Fruit fly (Drosophila melanogaster) whole organism, embryonic: ENCODE data around the gene CG31743.

Experiments
- Abd-B ChIP-seq: fragments of 200-800 bp; sonication (Bioruptor generic); optimal IDR thresholded peaks from 2 replicates; lab custom pipeline; 2018; ENCODE audit warnings: missing biosample characterization, mild to moderate bottlenecking, missing genetic modification characterization, moderate library complexity
- Asciz ChIP-seq: fragments of 200-800 bp; sonication (Bioruptor generic); optimal IDR thresholded peaks from 2 replicates; lab custom pipeline; 2017; ENCODE audit warnings: missing biosample characterization, mild to moderate bottlenecking, missing genetic modification characterization, missing genetic modification reagents
- CG15514 ChIP-seq: fragments of 200-800 bp; sonication (Bioruptor generic); optimal IDR thresholded peaks from 3 replicates; lab custom pipeline; 2017; ENCODE audit warnings: missing biosample characterization, missing genetic modification characterization, mild to moderate bottlenecking, moderate library complexity, missing genetic modification reagents
- CG17568 ChIP-seq: fragments of 200-800 bp; sonication (Bioruptor generic); optimal IDR thresholded peaks from 2 replicates; lab custom pipeline; 2018; ENCODE audit warnings: missing biosample characterization, mild to moderate bottlenecking, missing genetic modification characterization, moderate library complexity
- CG17912 ChIP-seq: fragments of 200-800 bp; sonication (Bioruptor generic); optimal IDR thresholded peaks from 2 replicates; lab custom pipeline; 2018; ENCODE audit warnings: missing biosample characterization, mild to moderate bottlenecking, missing genetic modification characterization
- CG18599 ChIP-seq: fragments of 200-800 bp; sonication (Bioruptor generic); optimal IDR thresholded peaks from 3 replicates; lab custom pipeline; 2017; ENCODE audit warnings: missing biosample characterization, missing genetic modification characterization, mild to moderate bottlenecking, moderate library complexity, missing genetic modification reagents
- CG2120 ChIP-seq: fragments of 200-800 bp; sonication (Bioruptor generic); optimal IDR thresholded peaks from 3 replicates; lab custom pipeline; 2016; ENCODE audit warnings: missing biosample characterization, missing genetic modification characterization
- CG3281 ChIP-seq: fragments of 200-800 bp; sonication (Bioruptor generic); optimal IDR thresholded peaks from 3 replicates; lab custom pipeline; 2017; ENCODE audit warnings: missing biosample characterization, mild to moderate bottlenecking, missing genetic modification characterization
- CG34376 ChIP-seq: fragments of 200-800 bp; sonication (Bioruptor generic); optimal IDR thresholded peaks from 2 replicates; lab custom pipeline; 2018; ENCODE audit warnings: missing biosample characterization, mild to moderate bottlenecking, missing genetic modification characterization
- CG6654 ChIP-seq: fragments of 200-800 bp; sonication (Bioruptor generic); optimal IDR thresholded peaks from 2 replicates; lab custom pipeline; 2017; ENCODE audit warnings: missing biosample characterization, mild to moderate bottlenecking, missing genetic modification characterization
- CG6791 ChIP-seq: fragments of 200-800 bp; sonication (Bioruptor generic); IDR thresholded peaks from 3 replicates; pipeline ENCODE4 v1.3.6; 2022; ENCODE audit warnings: missing biosample characterization, missing genetic modification characterization; ENCODE audit not compliant: partially characterized antibody
- CG6854 ChIP-seq: fragments of 200-800 bp; sonication (Bioruptor generic); optimal IDR thresholded peaks from 3 replicates; lab custom pipeline; 2017; ENCODE audit warnings: missing biosample characterization, mild to moderate bottlenecking, missing genetic modification characterization
- CG7556 ChIP-seq: fragments of 200-800 bp; sonication (Bioruptor generic); optimal IDR thresholded peaks from 2 replicates; lab custom pipeline; 2017; ENCODE audit warnings: missing biosample characterization, mild to moderate bottlenecking, missing genetic modification characterization
- CG8281 ChIP-seq: fragments of 200-800 bp; sonication (Bioruptor generic); optimal IDR thresholded peaks from 2 replicates; lab custom pipeline; 2018; ENCODE audit warnings: missing biosample characterization, mild to moderate bottlenecking, missing genetic modification characterization, moderate library complexity
- CG9797 ChIP-seq: fragments of 200-800 bp; sonication (Bioruptor generic); optimal IDR thresholded peaks from 3 replicates; lab custom pipeline; 2018; ENCODE audit warnings: missing biosample characterization, mild to moderate bottlenecking, missing genetic modification characterization
- CrebB ChIP-seq: fragments of 200-800 bp; sonication (Bioruptor generic); optimal IDR thresholded peaks from 3 replicates; lab custom pipeline; 2018; ENCODE audit warnings: missing biosample characterization, mild to moderate bottlenecking, missing genetic modification characterization
- Dbx ChIP-seq: fragments of 200-800 bp; sonication (Bioruptor generic); IDR thresholded peaks from 3 replicates; pipeline ENCODE4 v1.3.6; 2022; ENCODE audit warnings: missing biosample characterization, missing genetic modification characterization
- Dp ChIP-seq: fragments of 200-800 bp; sonication (Bioruptor generic); optimal IDR thresholded peaks from 2 replicates; lab custom pipeline; 2018; ENCODE audit warnings: missing biosample characterization, mild to moderate bottlenecking, missing genetic modification characterization, moderate library complexity
- E2f1 ChIP-seq: fragments of 200-800 bp; sonication (Bioruptor generic); IDR thresholded peaks from 2 replicates; pipeline ENCODE4 v1.3.6; 2022; ENCODE audit warnings: missing biosample characterization, missing genetic modification characterization
- E2f2 ChIP-seq: fragments of 200-800 bp; sonication (Bioruptor generic); IDR thresholded peaks from 2 replicates; pipeline ENCODE4 v1.3.6; 2022; ENCODE audit warnings: missing biosample characterization, missing genetic modification characterization
- Ets65A ChIP-seq: fragments of 200-800 bp; sonication (Bioruptor generic); peaks from one replicate; lab custom pipeline; 2016; ENCODE audit warnings: missing biosample characterization, missing genetic modification characterization
- GATAe ChIP-seq: fragments of 200-800 bp; sonication (Bioruptor generic); conservative IDR thresholded peaks from 2 replicates; pipeline ENCODE4 v1.3.6; 2022; ENCODE audit warnings: missing biosample characterization, missing genetic modification characterization
- Gsc ChIP-seq: fragments of 200-800 bp; sonication (Bioruptor generic); IDR thresholded peaks from 2 replicates; pipeline ENCODE4 v1.3.6; 2022; ENCODE audit warnings: missing biosample characterization, missing genetic modification characterization
- H2.0 ChIP-seq: fragments of 200-800 bp; sonication (Bioruptor generic); IDR thresholded peaks from 2 replicates; pipeline ENCODE4 v1.3.6; 2022; ENCODE audit warnings: missing biosample characterization, missing genetic modification characterization
- HmgZ ChIP-seq: fragments of 200-800 bp; sonication (Bioruptor generic); optimal IDR thresholded peaks from 2 replicates; lab custom pipeline; 2018; ENCODE audit warnings: missing biosample characterization, mild to moderate bottlenecking, missing genetic modification characterization
- Hr3 ChIP-seq: fragments of 200-800 bp; sonication (Bioruptor generic); optimal IDR thresholded peaks from 3 replicates; lab custom pipeline; 2016; ENCODE audit warnings: missing biosample characterization, missing genetic modification characterization
- MBD-R2 ChIP-seq: fragments of 200-800 bp; sonication (Bioruptor generic); IDR thresholded peaks from 2 replicates; pipeline ENCODE4 v1.3.6; 2022; ENCODE audit warnings: missing biosample characterization, missing genetic modification characterization
- Meics ChIP-seq: fragments of 200-800 bp; sonication (Bioruptor generic); optimal IDR thresholded peaks from 2 replicates; lab custom pipeline; 2017; ENCODE audit warnings: missing biosample characterization, mild to moderate bottlenecking, missing genetic modification characterization
- NC2β ChIP-seq: fragments of 200-800 bp; sonication (Bioruptor generic); optimal IDR thresholded peaks from 2 replicates; lab custom pipeline; 2016; ENCODE audit warnings: missing biosample characterization, missing genetic modification characterization
- Ptx1 ChIP-seq: fragments of 200-800 bp; sonication (Bioruptor generic); IDR thresholded peaks from 2 replicates; pipeline ENCODE4 v1.3.6; 2022; ENCODE audit warnings: missing biosample characterization, missing genetic modification characterization
- Six4 ChIP-seq: fragments of 200-800 bp; sonication (Bioruptor generic); optimal IDR thresholded peaks from 2 replicates; lab custom pipeline; 2016; ENCODE audit warnings: missing biosample characterization, missing genetic modification characterization
- Ssrp ChIP-seq: fragments of 200-800 bp; sonication (Bioruptor generic); optimal IDR thresholded peaks from 2 replicates; lab custom pipeline; 2018; ENCODE audit warnings: missing biosample characterization, mild to moderate bottlenecking, missing genetic modification characterization, moderate library complexity
- ato ChIP-seq: fragments of 200-800 bp; sonication (Bioruptor generic); IDR thresholded peaks from 2 replicates; pipeline ENCODE4 v1.3.6; 2022; ENCODE audit warnings: missing biosample characterization, missing genetic modification characterization; ENCODE audit not compliant: partially characterized antibody
- chinmo ChIP-seq: fragments of 200-800 bp; sonication (Bioruptor generic); IDR thresholded peaks from 4 replicates; pipeline ENCODE4 v1.3.6; 2022; ENCODE audit warnings: missing biosample characterization, missing genetic modification characterization; ENCODE audit not compliant: partially characterized antibody
- crp ChIP-seq, 2 experiments: fragments of 200-800 bp; sonication (Bioruptor generic); optimal IDR thresholded peaks; 2 replicates in 1 of 2; 3 replicates in 1 of 2; lab custom pipeline; 2017; ENCODE audit warnings: missing biosample characterization in 2 of 2, missing genetic modification characterization in 2 of 2, mild to moderate bottlenecking in 1 of 2, moderate library complexity in 1 of 2
- dati ChIP-seq: fragments of 200-800 bp; sonication (Bioruptor generic); IDR thresholded peaks from 2 replicates; pipeline ENCODE4 v1.3.6; 2022; ENCODE audit warnings: missing biosample characterization, missing genetic modification characterization
- dysf ChIP-seq: fragments of 200-800 bp; sonication (Bioruptor generic); IDR thresholded peaks from 3 replicates; pipeline ENCODE4 v1.3.6; 2022; ENCODE audit warnings: missing biosample characterization, missing genetic modification characterization
- exex ChIP-seq: fragments of 200-800 bp; sonication (Bioruptor generic); optimal IDR thresholded peaks from 4 replicates; lab custom pipeline; 2018; ENCODE audit warnings: missing biosample characterization, mild to moderate bottlenecking, missing genetic modification characterization, moderate library complexity
- fd3F ChIP-seq: fragments of 200-800 bp; sonication (Bioruptor generic); optimal IDR thresholded peaks from 2 replicates; lab custom pipeline; 2018; ENCODE audit warnings: missing biosample characterization, mild to moderate bottlenecking, missing genetic modification characterization, moderate library complexity
- gem ChIP-seq: fragments of 200-800 bp; sonication (Bioruptor generic); optimal IDR thresholded peaks from 2 replicates; lab custom pipeline; 2019; ENCODE audit warnings: missing biosample characterization, mild to moderate bottlenecking, missing genetic modification characterization, moderate library complexity
- gfzf ChIP-seq: fragments of 200-800 bp; sonication (Bioruptor generic); optimal IDR thresholded peaks from 2 replicates; lab custom pipeline; 2016; ENCODE audit warnings: missing biosample characterization, mild to moderate bottlenecking, missing genetic modification characterization, moderate library complexity
- h ChIP-seq: fragments of >200 bp; optimal IDR thresholded peaks from 2 replicates; lab custom pipeline; 2017
- hb ChIP-seq: fragments of 200-800 bp; sonication (Bioruptor generic); IDR thresholded peaks from 3 replicates; pipeline ENCODE4 v1.3.6; 2022; ENCODE audit warnings: missing biosample characterization, missing genetic modification characterization; ENCODE audit not compliant: partially characterized antibody
- lab ChIP-seq: fragments of 200-800 bp; sonication (Bioruptor generic); optimal IDR thresholded peaks from 3 replicates; lab custom pipeline; 2017; ENCODE audit warnings: missing biosample characterization, missing genetic modification characterization, mild to moderate bottlenecking, moderate library complexity, missing genetic modification reagents
- pzg ChIP-seq: fragments of 200-800 bp; sonication (Bioruptor generic); optimal IDR thresholded peaks from 3 replicates; lab custom pipeline; 2018; ENCODE audit warnings: missing biosample characterization, mild to moderate bottlenecking, missing genetic modification characterization, moderate library complexity
- ranshi ChIP-seq: fragments of 200-800 bp; sonication (Bioruptor generic); IDR thresholded peaks from 2 replicates; pipeline ENCODE4 v1.3.6; 2022; ENCODE audit warnings: missing biosample characterization, missing genetic modification characterization
- slbo ChIP-seq: fragments of 200-800 bp; sonication (Bioruptor generic); IDR thresholded peaks from 2 replicates; pipeline ENCODE4 v1.3.6; 2022; ENCODE audit warnings: missing biosample characterization, missing genetic modification characterization
- stwl ChIP-seq: fragments of 200-800 bp; sonication (Bioruptor generic); optimal IDR thresholded peaks from 3 replicates; lab custom pipeline; 2018; ENCODE audit warnings: missing biosample characterization, mild to moderate bottlenecking, missing genetic modification characterization, moderate library complexity
- trh ChIP-seq: fragments of 200-800 bp; sonication (Bioruptor generic); optimal IDR thresholded peaks from 2 replicates; lab custom pipeline; 2016; ENCODE audit warnings: missing biosample characterization, missing genetic modification characterization
- usp ChIP-seq: fragments of >200 bp; optimal IDR thresholded peaks from 2 replicates; lab custom pipeline; 2017; ENCODE audit warnings: missing biosample characterization, missing genetic modification characterization

CG31743 gene

dm6 chr2L:16909290-16909689 is 30.0 kb downstream of the CG31743 start:
- TF ChIP-seq Hr3 (GFP tag; lab: Kevin White, UChicago) (no peak), dysf (GFP tag; lab: Robert Waterston, UW) (no peak), Abd-B (GFP tag; lab: Kevin White, UChicago) (no peak), gem (no peak), chinmo (GFP tag; lab: Robert Waterston, UW) (no peak), E2f1 (GFP tag; lab: Robert Waterston, UW) (no peak), Six4 (no peak)

DNA sequence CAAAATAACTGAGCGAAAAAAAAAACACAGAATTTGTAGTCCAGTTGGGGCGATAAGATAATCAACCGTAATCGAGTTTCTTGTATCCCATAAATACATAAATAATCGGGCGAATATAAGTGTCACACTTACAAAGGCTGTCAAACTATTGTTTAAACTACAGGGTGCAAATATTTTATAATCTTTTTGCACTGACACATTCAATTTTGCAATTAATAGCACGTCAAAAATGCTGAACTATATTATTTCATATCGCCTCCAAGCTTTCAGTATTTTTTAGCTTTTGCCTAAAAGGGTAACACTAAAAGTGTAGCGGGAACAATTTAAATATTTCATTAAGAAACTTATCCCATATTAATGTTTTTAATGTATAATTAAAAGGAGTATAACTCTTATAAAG is 30.9 kb downstream of the CG31743 start, which contains the start of gene ApepP:
ApepP (minus strand) TSS at position 242 of the 400 bp plus-strand sequence.
- TF ChIP-seq stwl (tag; lab: Kevin White, UChicago) (peak; percentile 11), GATAe (peak; percentile 34; the same call in 1 of the 2 replicates), exex (peak; percentile 83), CG6654 (peak; percentile 74), fd3F (GFP tag; lab: Kevin White, UChicago) (no peak), h (lab: Kevin White, UChicago) (no peak), Gsc (no peak), crp (GFP tag; optimal IDR thresholded peaks at IDR 0.05; lab: Kevin White, UChicago) (no peak), CG34376 (GFP tag; lab: Kevin White, UChicago) (peak; percentile 39), Ssrp (tag; lab: Kevin White, UChicago) (no peak), E2f2 (peak; percentile 82), pzg (GFP tag; lab: Kevin White, UChicago) (peak; percentile 55), MBD-R2 (GFP tag; lab: Robert Waterston, UW) (peak; percentile 22; the same call in 1 of the 2 replicates), gfzf (GFP tag; lab: Kevin White, UChicago) (peak; percentile 73), CG6791 (GFP tag; lab: Robert Waterston, UW) (no peak), CG6854 (peak; percentile 21), ranshi (GFP tag; lab: Robert Waterston, UW) (no peak), CG8281 (no peak), CrebB (peak; percentile 4), HmgZ (tag; lab: Kevin White, UChicago) (peak; percentile 28), Dp (GFP tag; lab: Kevin White, UChicago) (peak; percentile 73), Asciz (GFP tag; lab: Kevin White, UChicago) (no peak), CG9797 (peak; percentile 44)

dm6 chr2L:16921825-16922224 is 42.5 kb downstream of the CG31743 start:
- TF ChIP-seq H2.0 (no peak), hb (GFP tag; lab: Robert Waterston, UW) (no peak), CG7556 (peak; percentile 22), ato (GFP tag; lab: Robert Waterston, UW) (no peak), CG17912 (GFP tag; lab: Kevin White, UChicago) (no peak), Meics (peak; percentile 22), lab (GFP tag; lab: Kevin White, UChicago) (peak; percentile 40), trh (GFP tag; lab: Kevin White, UChicago) (no peak), NC2β (no peak), CG3281 (GFP tag; lab: Kevin White, UChicago) (peak; percentile 26), CG15514 (GFP tag; lab: Kevin White, UChicago) (peak; percentile 22), slbo (GFP tag; lab: Robert Waterston, UW) (peak; percentile 2; the same call in 1 of the 2 replicates), CG18599 (GFP tag; lab: Kevin White, UChicago) (peak; percentile 74), Ptx1 (GFP tag; lab: Robert Waterston, UW) (peak; percentile 37; the same call in 1 of the 2 replicates), dati (GFP tag; lab: Robert Waterston, UW) (no peak), Dbx (GFP tag; lab: Robert Waterston, UW) (no peak), CG17568 (GFP tag; lab: Kevin White, UChicago) (no peak), usp (GFP tag; lab: Kevin White, UChicago) (no peak), Ets65A (GFP tag; lab: Kevin White, UChicago) (peak; percentile 83), CG2120 (GFP tag; lab: Kevin White, UChicago) (peak; percentile 52)
